Fruit fly (Drosophila melanogaster): ENCODE measurements around the gene CG42635.

dm6 chr2L:17958306-17958705, 49.4 kb upstream of the CG42635 start:
- TF ChIP-seq CG14655 (GFP tag; optimal IDR thresholded peaks at IDR 0.05), result no peak
- no peak for TF ChIP-seq CG17806 (tag; optimal IDR thresholded peaks at IDR 0.05)
- no peak for TF ChIP-seq CG4496 (GFP tag; IDR thresholded peaks at IDR 0.05)
- no peak for TF ChIP-seq D1 (tag; optimal IDR thresholded peaks at IDR 0.05)
- TF ChIP-seq Pif1A (GFP tag; optimal IDR thresholded peaks at IDR 0.05), result no peak
- no peak for TF ChIP-seq CG10348 (GFP tag; IDR thresholded peaks at IDR 0.05)
- no peak for TF ChIP-seq fd96Ca (GFP tag; IDR thresholded peaks at IDR 0.05)
- no peak for TF ChIP-seq CG9948 (tag; optimal IDR thresholded peaks at IDR 0.05)
- TF ChIP-seq EcR (GFP tag; optimal IDR thresholded peaks at IDR 0.05), result no peak
- no peak for TF ChIP-seq CG34367 (tag; optimal IDR thresholded peaks at IDR 0.05)
- no peak for TF ChIP-seq CG13204 (GFP tag; optimal IDR thresholded peaks at IDR 0.05)
- no peak for TF ChIP-seq Pif1B (GFP tag; optimal IDR thresholded peaks at IDR 0.05)
- TF ChIP-seq CG32121 (GFP tag; IDR thresholded peaks at IDR 0.05), result no peak
